Fruit fly (Drosophila melanogaster) whole organism, wandering third instar larva: ENCODE measurements around the gene PGAP2.

Source experiments
- Mio ChIP-seq: sonication (Bioruptor generic); optimal IDR thresholded peaks from 2 replicates; lab custom pipeline; 2016; ENCODE audit warnings: missing biosample characterization, missing genetic modification characterization
- OdsH ChIP-seq: fragments of 200-800 bp; sonication (Bioruptor generic); optimal IDR thresholded peaks from 2 replicates; lab custom pipeline; 2016; ENCODE audit warnings: missing biosample characterization, mild to moderate bottlenecking, missing genetic modification characterization
- pan ChIP-seq: fragments of >200 bp; optimal IDR thresholded peaks from 2 replicates; lab custom pipeline; 2017

DNA sequence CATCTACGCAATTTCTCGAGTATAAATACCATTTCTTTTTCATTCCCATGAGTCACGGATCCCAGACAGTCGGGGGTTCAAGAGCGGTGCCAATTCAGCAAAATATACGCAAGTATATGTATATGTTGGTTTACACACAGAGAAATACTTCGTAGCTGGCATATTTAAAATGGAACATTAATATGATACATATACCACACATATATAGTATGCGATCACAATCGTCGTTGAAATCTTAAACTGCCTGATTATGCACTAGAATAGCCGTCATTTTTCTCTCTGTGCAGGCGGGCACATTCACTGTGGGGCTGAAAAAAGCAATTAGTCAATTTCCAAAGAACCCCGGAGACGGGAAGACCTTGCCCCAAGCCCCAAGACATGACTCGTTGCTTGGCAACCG, 22.4 kb upstream of the PGAP2 start:
- TF ChIP-seq OdsH (GFP tag; lab: Kevin White, UChicago): peak; percentile 96
- TF ChIP-seq pan (lab: Kevin White, UChicago): no peak
- TF ChIP-seq Mio: peak; percentile 87
